Worm (Caenorhabditis elegans): ENCODE data around the gene cnnm-5.

DNA sequence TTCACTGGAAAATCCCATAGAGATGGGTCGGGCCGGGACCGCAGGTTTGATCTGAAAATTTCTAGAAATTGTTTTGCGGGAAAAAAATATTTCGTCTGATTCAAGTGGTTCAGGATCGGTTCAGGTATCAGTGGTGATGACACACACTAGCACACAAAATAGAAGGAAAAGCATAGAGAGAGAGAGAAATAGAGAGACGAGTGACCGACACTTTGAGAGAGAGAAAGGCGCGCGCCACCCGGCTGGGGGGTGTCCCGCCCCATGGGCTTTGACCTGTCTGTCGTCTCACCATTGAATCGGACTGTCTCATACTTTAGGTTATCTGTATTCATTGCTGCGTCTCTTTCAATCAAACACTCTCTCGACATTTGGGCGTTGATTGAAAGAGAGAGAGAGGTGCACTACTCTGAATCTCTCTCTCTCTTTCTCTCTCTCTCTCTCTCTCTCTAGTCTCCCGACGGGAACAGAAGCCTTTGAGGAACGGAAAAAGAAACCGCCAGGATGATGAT, 42.5 kb downstream of the cnnm-5 start, which contains the start of gene acy-3:
- TF ChIP-seq D2030.7 (GFP tag; IDR thresholded peaks at IDR 0.05), result no peak
- TF ChIP-seq ztf-18 (tag; optimal IDR thresholded peaks at IDR 0.05), result no peak
